Worm (Caenorhabditis elegans) whole organism, L2 larva: Measurements from ENCODE around the gene F13B12.2.
A peak's percentile ranks its signal among the peaks of the same experiment; 100 is the strongest.

Experiments
- C34F6.9 ChIP-seq: fragments of 150-350 bp; optimal IDR thresholded peaks from 2 replicates; lab custom pipeline; 2014; ENCODE audit warnings: missing biosample characterization, missing genetic modification characterization
- F13H6.1 ChIP-seq: sonication (generic microtip); optimal IDR thresholded peaks from 2 replicates; lab custom pipeline; 2016; ENCODE audit warnings: missing genetic modification characterization, missing compliant biosample characterization
- R02D3.7 ChIP-seq: fragments of 150-350 bp; optimal IDR thresholded peaks from 2 replicates; lab custom pipeline; 2014; ENCODE audit warnings: missing biosample characterization, missing genetic modification characterization
- Y55F3AM.14 ChIP-seq: fragments of 200-800 bp; sonication (Bioruptor generic); optimal IDR thresholded peaks from 2 replicates; lab custom pipeline; 2018; ENCODE audit warnings: mild to moderate bottlenecking, missing genetic modification characterization, missing compliant biosample characterization
- alr-1 ChIP-seq: fragments of 150-350 bp; optimal IDR thresholded peaks from 2 replicates; lab custom pipeline; 2014; ENCODE audit warnings: missing biosample characterization, missing genetic modification characterization
- aly-2 ChIP-seq: fragments of 150-350 bp; optimal IDR thresholded peaks from 2 replicates; lab custom pipeline; 2014; ENCODE audit warnings: missing biosample characterization, missing genetic modification characterization
- ama-1 ChIP-seq: fragments of 150-350 bp; optimal IDR thresholded peaks from 2 replicates; lab custom pipeline; 2018; ENCODE audit warnings: inconsistent platforms
- blmp-1 ChIP-seq: sonication (generic microtip); optimal IDR thresholded peaks from 2 replicates; lab custom pipeline; 2017; ENCODE audit warnings: missing genetic modification characterization, mild to moderate bottlenecking, missing compliant biosample characterization, antibody characterized with exemption, moderate library complexity; ENCODE audit not compliant: insufficient read depth
- crh-2 ChIP-seq: sonication (generic microtip); optimal IDR thresholded peaks from 2 replicates; lab custom pipeline; 2017; ENCODE audit warnings: missing biosample characterization, missing genetic modification characterization
- dmd-4 ChIP-seq: sonication (generic microtip); optimal IDR thresholded peaks from 2 replicates; lab custom pipeline; 2017; ENCODE audit warnings: missing biosample characterization, missing genetic modification characterization
- egl-27 ChIP-seq: sonication (generic microtip); optimal IDR thresholded peaks from 3 replicates; lab custom pipeline; 2017; ENCODE audit warnings: missing biosample characterization, missing genetic modification reagents, missing genetic modification characterization
- elt-3 ChIP-seq: sonication (generic microtip); optimal IDR thresholded peaks from 2 replicates; lab custom pipeline; 2017; ENCODE audit warnings: missing biosample characterization, missing genetic modification characterization
- fos-1 ChIP-seq: fragments of 150-350 bp; optimal IDR thresholded peaks from 2 replicates; lab custom pipeline; 2014; ENCODE audit warnings: missing biosample characterization, missing genetic modification characterization
- gmeb-1 ChIP-seq: fragments of 150-350 bp; optimal IDR thresholded peaks from 2 replicates; lab custom pipeline; 2014; ENCODE audit warnings: missing biosample characterization, missing genetic modification characterization
- lin-11 ChIP-seq: fragments of 150-350 bp; sonication (generic microtip); optimal IDR thresholded peaks from 2 replicates; lab custom pipeline; 2014; ENCODE audit warnings: missing biosample characterization, missing genetic modification characterization, inconsistent platforms, mixed read lengths
- lin-13 ChIP-seq: fragments of 150-350 bp; optimal IDR thresholded peaks from 2 replicates; lab custom pipeline; 2014; ENCODE audit warnings: missing biosample characterization, missing genetic modification reagents, missing genetic modification characterization
- lsy-2 ChIP-seq, 2 experiments: fragments of 150-350 bp in 1 of 2; sonication (generic microtip) in 1 of 2; optimal IDR thresholded peaks; 2 replicates each; lab custom pipeline; 2014 to 2017; ENCODE audit warnings: missing biosample characterization in 2 of 2, missing genetic modification characterization in 2 of 2
- mdl-1 ChIP-seq, 2 experiments: fragments of 150-350 bp in 1 of 2; sonication (generic microtip) in 1 of 2; optimal IDR thresholded peaks; 2 replicates each; lab custom pipeline; 2017; ENCODE audit warnings: missing biosample characterization in 2 of 2, missing genetic modification characterization in 2 of 2
- nhr-12 ChIP-seq: fragments of 150-350 bp; optimal IDR thresholded peaks from 2 replicates; lab custom pipeline; 2014; ENCODE audit warnings: missing biosample characterization, missing genetic modification characterization
- nhr-129 ChIP-seq: fragments of 150-350 bp; optimal IDR thresholded peaks from 2 replicates; lab custom pipeline; 2014; ENCODE audit warnings: missing biosample characterization, missing genetic modification characterization
- nhr-21 ChIP-seq: fragments of 150-350 bp; optimal IDR thresholded peaks from 2 replicates; lab custom pipeline; 2014; ENCODE audit warnings: missing biosample characterization, missing genetic modification characterization
- nhr-23 ChIP-seq: fragments of 150-350 bp; optimal IDR thresholded peaks from 2 replicates; lab custom pipeline; 2014; ENCODE audit warnings: missing biosample characterization, missing genetic modification reagents, missing genetic modification characterization
- nhr-25 ChIP-seq: fragments of 150-350 bp; sonication (generic microtip); optimal IDR thresholded peaks from 3 replicates; lab custom pipeline; 2014; ENCODE audit warnings: missing biosample characterization, missing genetic modification characterization
- nhr-6 ChIP-seq: fragments of 150-350 bp; optimal IDR thresholded peaks from 2 replicates; lab custom pipeline; 2014; ENCODE audit warnings: missing biosample characterization, missing genetic modification characterization
- peb-1 ChIP-seq: fragments of 150-350 bp; optimal IDR thresholded peaks from 2 replicates; lab custom pipeline; 2014; ENCODE audit warnings: missing biosample characterization, missing genetic modification characterization
- sem-4 ChIP-seq: fragments of 150-350 bp; optimal IDR thresholded peaks from 2 replicates; lab custom pipeline; 2014; ENCODE audit warnings: missing biosample characterization, missing genetic modification reagents, missing genetic modification characterization
- skn-1 ChIP-seq: sonication (generic microtip); optimal IDR thresholded peaks from 2 replicates; lab custom pipeline; 2017; ENCODE audit warnings: missing biosample characterization, missing genetic modification characterization
- sma-3 ChIP-seq: sonication (generic microtip); optimal IDR thresholded peaks from 2 replicates; lab custom pipeline; 2016; ENCODE audit warnings: missing genetic modification reagents, missing genetic modification characterization, missing compliant biosample characterization
- sma-9 ChIP-seq, 2 experiments: fragments of 150-350 bp in 1 of 2; sonication (generic microtip) in 1 of 2; optimal IDR thresholded peaks; 2 replicates each; lab custom pipeline; 2014 to 2016; ENCODE audit warnings: missing genetic modification characterization in 2 of 2, mild to moderate bottlenecking in 1 of 2, missing biosample characterization in 1 of 2, missing compliant biosample characterization in 1 of 2, missing genetic modification reagents in 1 of 2, moderate library complexity in 1 of 2
- snpc-4 ChIP-seq: fragments of 150-350 bp; optimal IDR thresholded peaks from 2 replicates; lab custom pipeline; 2014; ENCODE audit warnings: missing biosample characterization, missing genetic modification characterization
- unc-39 ChIP-seq: fragments of 150-350 bp; optimal IDR thresholded peaks from 2 replicates; lab custom pipeline; 2014; ENCODE audit warnings: missing biosample characterization, missing genetic modification characterization
- unc-62 ChIP-seq: fragments of 150-350 bp; optimal IDR thresholded peaks from 2 replicates; lab custom pipeline; 2014; ENCODE audit warnings: missing biosample characterization, missing genetic modification reagents, missing genetic modification characterization
- zag-1 ChIP-seq: fragments of 150-350 bp; optimal IDR thresholded peaks from 2 replicates; lab custom pipeline; 2014; ENCODE audit warnings: missing biosample characterization, missing genetic modification characterization
- ztf-1 ChIP-seq: fragments of 200-800 bp; sonication (Bioruptor generic); conservative IDR thresholded peaks from 2 replicates; pipeline ENCODE4 v1.3.6; 2022; ENCODE audit warnings: missing genetic modification characterization, missing compliant biosample characterization
- ztf-4 ChIP-seq: fragments of 150-350 bp; optimal IDR thresholded peaks from 2 replicates; lab custom pipeline; 2014; ENCODE audit warnings: missing biosample characterization, missing genetic modification characterization

Gene F13B12.2

ce11 chrIV:10403193-10404058 lies 25.5 kb downstream of the F13B12.2 start, which contains the start of gene gpa-7 (continued):
- TF ChIP-seq lin-11 (tag; lab: Kevin White, UChicago) (peak; percentile 69), unc-39 (no peak), nhr-129 (peak; percentile 78), sma-9 (GFP tag; optimal IDR thresholded peaks at IDR 0.05; lab: Kevin White, UChicago) (peak; percentile 82), sma-9 (tag; optimal IDR thresholded peaks at IDR 0.05; lab: Kevin White, UChicago) (no peak), R02D3.7 (tag; lab: Kevin White, UChicago) (no peak), elt-3 (tag; lab: Kevin White, UChicago) (no peak), gmeb-1 (tag; lab: Kevin White, UChicago) (no peak), Y55F3AM.14 (GFP tag; lab: Kevin White, UChicago) (peak; percentile 22), mdl-1 (tag; optimal IDR thresholded peaks at IDR 0.05; lab: Kevin White, UChicago) (peak; percentile 32 to 35), blmp-1 (tag; lab: Kevin White, UChicago) (no peak)
- TF ChIP-seq, all 48 proteins: peak for 19

DNA sequence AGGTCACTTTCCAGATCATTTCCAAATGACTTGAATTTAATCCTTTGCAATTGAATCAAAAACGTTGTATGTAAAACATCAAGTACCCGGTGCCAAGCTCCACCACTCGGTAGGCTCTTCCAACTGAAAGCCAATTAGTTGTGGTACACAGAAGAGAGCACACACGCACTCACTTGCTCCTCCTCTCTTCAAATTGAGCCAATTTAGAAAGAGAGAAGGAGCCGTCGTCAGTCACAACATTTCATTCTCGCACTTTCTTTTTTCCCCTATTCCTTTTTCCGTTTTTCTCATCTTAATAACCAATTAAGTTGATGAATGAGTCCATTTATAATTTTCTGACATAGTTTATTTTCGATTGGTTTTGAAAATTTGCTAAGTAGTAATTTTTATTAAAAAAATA lies 30.7 kb downstream of the F13B12.2 start:
- no peak for TF ChIP-seq sma-3 (GFP tag; lab: Kevin White, UChicago)
- TF ChIP-seq sem-4 (tag; lab: Kevin White, UChicago): peak; percentile 36
- TF ChIP-seq gmeb-1 (tag; lab: Kevin White, UChicago): no peak
- TF ChIP-seq Y55F3AM.14 (GFP tag; lab: Kevin White, UChicago): no peak
- TF ChIP-seq ama-1 (lab: Kevin White, UChicago): no peak
- peak; percentile 15 for TF ChIP-seq C34F6.9
- TF ChIP-seq nhr-23 (tag; lab: Kevin White, UChicago): no peak
- TF ChIP-seq nhr-12 (tag; lab: Kevin White, UChicago): no peak
- no peak for TF ChIP-seq ztf-1 (GFP tag; lab: Robert Waterston, UW)
- TF ChIP-seq aly-2 (tag; lab: Kevin White, UChicago): no peak
- TF ChIP-seq nhr-6 (tag; lab: Kevin White, UChicago): no peak
- TF ChIP-seq sma-9 (GFP tag; optimal IDR thresholded peaks at IDR 0.05; lab: Kevin White, UChicago): peak; percentile 13
- TF ChIP-seq sma-9 (tag; optimal IDR thresholded peaks at IDR 0.05; lab: Kevin White, UChicago): no peak
- TF ChIP-seq zag-1 (tag; lab: Kevin White, UChicago): no peak
- no peak for TF ChIP-seq unc-39
- TF ChIP-seq lsy-2 (tag; optimal IDR thresholded peaks at IDR 0.05; lab: Kevin White, UChicago): peak in 1 of 2 experiments; percentile 6
- no peak for TF ChIP-seq nhr-25 (tag; lab: Kevin White, UChicago)
- no peak for TF ChIP-seq fos-1 (tag; lab: Kevin White, UChicago)
- TF ChIP-seq dmd-4 (tag; lab: Kevin White, UChicago): no peak
- TF ChIP-seq alr-1: no peak

DNA sequence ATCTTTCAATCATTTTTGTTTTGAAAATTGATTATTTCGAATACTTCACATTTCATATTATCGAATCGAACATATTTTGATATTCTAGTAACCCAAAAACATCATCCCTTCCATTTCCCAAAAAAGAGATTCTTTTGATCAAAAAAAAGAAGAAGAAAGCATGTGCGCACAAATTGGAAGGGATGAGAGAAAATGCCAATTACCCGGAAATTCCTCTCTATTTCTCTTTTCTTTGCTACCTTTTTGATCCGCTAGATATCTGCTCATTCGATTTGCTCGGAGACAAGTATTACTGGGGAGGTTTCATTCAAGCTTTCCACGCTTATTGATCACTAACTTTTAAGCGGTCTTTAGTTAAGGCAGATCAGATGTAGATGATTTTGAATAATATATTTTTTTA lies 32.1 kb downstream of the F13B12.2 start:
- TF ChIP-seq lin-11 (tag; lab: Kevin White, UChicago): no peak
- no peak for TF ChIP-seq unc-62
- peak; percentile 3 for TF ChIP-seq C34F6.9

DNA sequence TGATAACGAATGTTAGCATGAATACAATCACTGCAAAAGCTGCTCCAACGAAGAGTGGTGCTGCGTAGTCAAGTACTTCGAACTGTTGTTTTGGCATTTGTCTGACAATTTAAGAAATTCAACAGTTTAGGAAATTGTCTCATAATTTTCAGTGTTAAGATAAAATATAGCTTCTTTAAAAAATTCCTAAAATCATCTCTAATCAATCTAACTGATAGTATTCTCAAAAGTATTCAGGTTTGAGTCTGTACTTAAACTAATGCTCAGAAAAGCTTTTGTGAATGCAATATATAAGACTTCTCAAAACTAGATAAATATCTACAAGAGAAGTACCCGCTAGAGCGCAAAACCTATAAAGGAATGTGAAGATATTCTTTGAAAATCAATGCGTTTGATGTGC lies 34.1 kb downstream of the F13B12.2 start, which contains the start of gene R10H10.4:
R10H10.4 (minus strand) TSS at position 101 of the 400 bp plus-strand sequence.
- TF ChIP-seq fos-1 (tag; lab: Kevin White, UChicago) (no peak), F13H6.1 (tag; lab: Kevin White, UChicago) (no peak), nhr-129 (no peak), gmeb-1 (tag; lab: Kevin White, UChicago) (no peak), peb-1 (tag; lab: Kevin White, UChicago) (no peak), ztf-4 (tag; lab: Kevin White, UChicago) (no peak), crh-2 (no peak), egl-27 (tag; lab: Kevin White, UChicago) (no peak), nhr-21 (tag; lab: Kevin White, UChicago) (no peak), lsy-2 (tag; optimal IDR thresholded peaks at IDR 0.05; lab: Kevin White, UChicago) (no peak)

DNA sequence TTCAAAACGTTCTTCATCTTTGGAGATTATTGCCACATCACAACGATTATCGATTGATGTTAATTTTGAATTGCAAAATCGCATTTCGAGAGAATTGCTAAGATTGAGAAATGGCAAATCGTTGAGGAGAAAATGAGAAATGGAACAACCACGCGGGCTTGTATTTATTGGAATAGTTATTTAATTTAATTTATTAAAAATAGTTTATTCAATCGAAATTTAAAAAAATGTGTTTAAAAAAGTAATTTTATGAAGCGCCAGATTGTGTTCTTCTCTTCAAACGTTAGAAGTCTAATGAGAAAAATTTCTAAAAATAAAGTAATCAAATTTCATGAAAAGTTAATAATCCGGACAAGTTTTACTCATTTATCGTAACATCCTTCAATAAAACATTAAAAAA lies 37.1 kb downstream of the F13B12.2 start, which contains the start of gene spe-26:
spe-26 (minus strand) TSS at position 101 of the 400 bp plus-strand sequence.
- no peak for TF ChIP-seq sma-9 (GFP tag; optimal IDR thresholded peaks at IDR 0.05; lab: Kevin White, UChicago)
- TF ChIP-seq sma-9 (tag; optimal IDR thresholded peaks at IDR 0.05; lab: Kevin White, UChicago): no peak
- TF ChIP-seq dmd-4 (tag; lab: Kevin White, UChicago): no peak
- no peak for TF ChIP-seq sem-4 (tag; lab: Kevin White, UChicago)
- TF ChIP-seq egl-27 (tag; lab: Kevin White, UChicago): no peak
- TF ChIP-seq unc-39: no peak
- TF ChIP-seq fos-1 (tag; lab: Kevin White, UChicago): no peak
- no peak for TF ChIP-seq crh-2
- no peak for TF ChIP-seq gmeb-1 (tag; lab: Kevin White, UChicago)
- TF ChIP-seq R02D3.7 (tag; lab: Kevin White, UChicago): no peak
- TF ChIP-seq lin-13: no peak
- no peak for TF ChIP-seq skn-1
- no peak for TF ChIP-seq snpc-4
- no peak for TF ChIP-seq peb-1 (tag; lab: Kevin White, UChicago)
- TF ChIP-seq, all 48 proteins: peak for 0
